Fruit fly (Drosophila melanogaster): ENCODE measurements around the gene Abca3.

The Abca3 gene

dm6 chrX:21281039-21281911, 25.2 kb downstream of the Abca3 start, which contains the start of gene Mnr:
Mnr (minus strand) TSS chrX:21281171.
- no peak for TF ChIP-seq tai (GFP tag; optimal IDR thresholded peaks at IDR 0.05)
- peak in 1 of 2 experiments; percentile 16 for TF ChIP-seq foxo (GFP tag; optimal IDR thresholded peaks at IDR 0.05)
- TF ChIP-seq Hr78 (GFP tag; optimal IDR thresholded peaks at IDR 0.05), result no peak
- TF ChIP-seq Dif (GFP tag; optimal IDR thresholded peaks at IDR 0.05; ENCODE audit: partially characterized antibody), result peak; percentile 48
- TF ChIP-seq CrebA (GFP tag; optimal IDR thresholded peaks at IDR 0.05; ENCODE audit: borderline replicate concordance), result peak; percentile 82
- peak; percentile 25 for TF ChIP-seq h (GFP tag; optimal IDR thresholded peaks at IDR 0.05)
- no peak for TF ChIP-seq br (GFP tag; optimal IDR thresholded peaks at IDR 0.05)
- peak; percentile 12 for TF ChIP-seq HLH106 (tag; optimal IDR thresholded peaks at IDR 0.05)
- peak; percentile 49 for TF ChIP-seq Hnf4 (GFP tag; optimal IDR thresholded peaks at IDR 0.05)
- peak; percentile 15 for TF ChIP-seq rgr (GFP tag; optimal IDR thresholded peaks at IDR 0.05)
- peak; percentile 27 for TF ChIP-seq dmrt93B (GFP tag; optimal IDR thresholded peaks at IDR 0.05)
- TF ChIP-seq jim (GFP tag; optimal IDR thresholded peaks at IDR 0.05), result peak; percentile 6
- TF ChIP-seq ey (GFP tag; optimal IDR thresholded peaks at IDR 0.05), result no peak
- TF ChIP-seq Abd-B (GFP tag; optimal IDR thresholded peaks at IDR 0.05), result no peak
- no peak for TF ChIP-seq usp (GFP tag; optimal IDR thresholded peaks at IDR 0.05)
- TF ChIP-seq woc (GFP tag; optimal IDR thresholded peaks at IDR 0.05), result peak; percentile 54
- TF ChIP-seq OdsH (GFP tag; optimal IDR thresholded peaks at IDR 0.05), result peak; percentile 9
- TF ChIP-seq psq (GFP tag; optimal IDR thresholded peaks at IDR 0.05), result peak; percentile 10
- TF ChIP-seq pan (optimal IDR thresholded peaks at IDR 0.05), result peak; percentile 75
- no peak for TF ChIP-seq Jra (GFP tag; optimal IDR thresholded peaks at IDR 0.05)
- no peak for TF ChIP-seq Rel (GFP tag; optimal IDR thresholded peaks at IDR 0.05)
- peak; percentile 74 for TF ChIP-seq Rel (tag; optimal IDR thresholded peaks at IDR 0.05)

DNA sequence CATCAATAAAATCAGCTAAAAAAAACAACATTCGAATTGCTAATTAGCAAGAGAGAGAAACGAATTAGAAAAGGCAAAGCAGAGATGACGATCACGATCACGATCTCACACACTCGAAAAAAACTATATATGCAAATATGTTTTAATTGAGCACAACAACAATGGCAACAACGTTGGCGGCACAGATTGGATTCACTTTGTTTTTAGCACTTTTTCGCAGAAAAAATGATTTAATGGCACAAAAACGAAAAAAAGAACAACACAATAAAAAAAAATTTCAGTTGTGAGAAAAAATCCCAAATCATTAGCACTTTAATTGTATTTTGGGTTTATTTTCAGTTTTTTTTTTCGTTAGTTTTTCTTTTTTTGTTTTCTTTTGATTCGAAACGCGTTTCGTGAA, 25.8 kb downstream of the Abca3 start:
- TF ChIP-seq brk (GFP tag; optimal IDR thresholded peaks at IDR 0.05) (peak; percentile 32), tai (GFP tag; optimal IDR thresholded peaks at IDR 0.05) (peak; percentile 50), foxo (GFP tag; optimal IDR thresholded peaks at IDR 0.05) (peak in 1 of 2 experiments; percentile 6), Sp1 (GFP tag; optimal IDR thresholded peaks at IDR 0.05) (peak; percentile 36), Hr78 (GFP tag; optimal IDR thresholded peaks at IDR 0.05) (no peak), Rel (GFP tag; optimal IDR thresholded peaks at IDR 0.05) (no peak), Rel (tag; optimal IDR thresholded peaks at IDR 0.05) (no peak), ey (GFP tag; optimal IDR thresholded peaks at IDR 0.05) (peak; percentile 30), h (GFP tag; optimal IDR thresholded peaks at IDR 0.05) (peak; percentile 21)

- TF ChIP-seq foxo (GFP tag; optimal IDR thresholded peaks at IDR 0.05) (peak in 1 of 2 experiments; percentile 1), brk (GFP tag; optimal IDR thresholded peaks at IDR 0.05) (no peak), Abd-B (GFP tag; optimal IDR thresholded peaks at IDR 0.05) (no peak), dl (GFP tag; optimal IDR thresholded peaks at IDR 0.05; ENCODE audit: insufficient read depth in 1 of 2, partially characterized antibody in 2 of 2) (no peak)
These were observed 27.1 kb downstream of the Abca3 start for dm6 chrX:21279311-21279890.

DNA sequence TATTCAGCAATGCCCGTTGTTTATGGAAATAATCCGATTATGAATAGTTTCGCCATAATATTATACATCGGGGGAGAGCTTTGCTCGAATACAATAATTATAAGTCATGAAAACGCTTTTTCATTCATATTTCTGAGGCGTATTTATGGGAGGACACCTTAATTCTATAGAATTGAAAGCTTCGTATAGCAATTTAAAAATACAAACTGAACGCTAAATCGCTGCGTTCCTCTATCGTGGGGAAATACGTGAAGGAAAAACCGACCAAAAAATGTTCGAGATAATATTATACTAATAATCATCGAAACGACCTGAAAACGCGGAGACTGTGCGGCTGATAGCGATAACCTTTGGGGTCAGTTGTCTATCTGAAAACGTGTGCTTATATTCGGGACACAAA, 30.0 kb downstream of the Abca3 start:
- TF ChIP-seq pan (optimal IDR thresholded peaks at IDR 0.05), result no peak
- no peak for TF ChIP-seq Hr78 (GFP tag; optimal IDR thresholded peaks at IDR 0.05)
- TF ChIP-seq Rel (GFP tag; optimal IDR thresholded peaks at IDR 0.05), result no peak
- peak; percentile 35 for TF ChIP-seq Rel (tag; optimal IDR thresholded peaks at IDR 0.05)
- no peak for TF ChIP-seq Jra (GFP tag; optimal IDR thresholded peaks at IDR 0.05)
- TF ChIP-seq CrebA (GFP tag; optimal IDR thresholded peaks at IDR 0.05; ENCODE audit: borderline replicate concordance), result no peak
- no peak for TF ChIP-seq sv (GFP tag; optimal IDR thresholded peaks at IDR 0.05)
- no peak for TF ChIP-seq h (GFP tag; optimal IDR thresholded peaks at IDR 0.05)
- TF ChIP-seq GATAd (GFP tag; optimal IDR thresholded peaks at IDR 0.05), result no peak
- no peak for TF ChIP-seq Mio (GFP tag; optimal IDR thresholded peaks at IDR 0.05)

DNA sequence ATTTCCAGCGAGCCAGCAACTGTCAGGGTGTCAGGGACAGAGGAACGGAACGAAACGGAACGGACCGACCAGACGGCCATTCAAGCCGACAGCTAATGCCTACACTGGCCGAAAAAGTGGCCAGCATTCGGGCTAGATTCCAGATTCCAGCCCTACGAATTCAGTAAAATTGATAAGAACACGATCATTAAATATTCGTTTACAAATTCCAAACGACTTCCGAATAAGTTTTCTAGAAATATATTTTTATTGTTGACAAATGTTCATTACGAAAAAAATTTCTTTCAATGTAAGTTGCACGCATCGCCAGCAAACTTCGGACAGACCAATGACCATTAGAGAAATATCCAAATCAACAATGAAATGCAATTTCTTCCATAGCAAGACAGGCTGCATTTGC, 41.1 kb downstream of the Abca3 start:
- no peak for TF ChIP-seq Dfd (GFP tag; optimal IDR thresholded peaks at IDR 0.05)
- TF ChIP-seq psq (GFP tag; optimal IDR thresholded peaks at IDR 0.05), result no peak
- no peak for TF ChIP-seq Hr83 (GFP tag; optimal IDR thresholded peaks at IDR 0.05; ENCODE audit: poor library complexity, severe bottlenecking)
- TF ChIP-seq Jra (GFP tag; optimal IDR thresholded peaks at IDR 0.05), result no peak
- TF ChIP-seq foxo (GFP tag; optimal IDR thresholded peaks at IDR 0.05), result no peak
- TF ChIP-seq h (GFP tag; optimal IDR thresholded peaks at IDR 0.05), result no peak
- no peak for TF ChIP-seq Rel (GFP tag; optimal IDR thresholded peaks at IDR 0.05)
- no peak for TF ChIP-seq Rel (tag; optimal IDR thresholded peaks at IDR 0.05)
- no peak for TF ChIP-seq sage (GFP tag; optimal IDR thresholded peaks at IDR 0.05)
- no peak for TF ChIP-seq Dif (GFP tag; optimal IDR thresholded peaks at IDR 0.05; ENCODE audit: partially characterized antibody)
